Fruit fly (Drosophila melanogaster) whole organism, adult: ENCODE data around the gene CG11997.

Experiments used
- CG11617 ChIP-seq: fragments of 200-800 bp; sonication (Bioruptor generic); optimal IDR thresholded peaks from 2 replicates; lab custom pipeline; 2017; ENCODE audit warnings: mild to moderate bottlenecking, missing biosample characterization, missing genetic modification reagents, missing genetic modification characterization
- CG12768 ChIP-seq: fragments of 200-800 bp; sonication (Bioruptor generic); optimal IDR thresholded peaks from 2 replicates; lab custom pipeline; 2017; ENCODE audit warnings: missing biosample characterization, missing genetic modification characterization, mild to moderate bottlenecking, moderate library complexity, missing genetic modification reagents
- CG14711 ChIP-seq: fragments of 200-800 bp; sonication (Bioruptor generic); optimal IDR thresholded peaks from 2 replicates; lab custom pipeline; 2018; ENCODE audit warnings: missing biosample characterization, mild to moderate bottlenecking, missing genetic modification characterization, moderate library complexity
- CG1620 ChIP-seq: fragments of 200-800 bp; sonication (Bioruptor generic); optimal IDR thresholded peaks from 2 replicates; lab custom pipeline; 2016; ENCODE audit warnings: missing biosample characterization, missing genetic modification characterization
- CG33017 ChIP-seq: fragments of 200-800 bp; sonication (Bioruptor generic); optimal IDR thresholded peaks from 2 replicates; lab custom pipeline; 2018; ENCODE audit warnings: missing biosample characterization, mild to moderate bottlenecking, missing genetic modification characterization, moderate library complexity
- CG5204 ChIP-seq: fragments of 200-800 bp; sonication (Bioruptor generic); optimal IDR thresholded peaks from 2 replicates; lab custom pipeline; 2016; ENCODE audit warnings: missing biosample characterization, missing genetic modification characterization
- CG7045 ChIP-seq: fragments of 200-800 bp; sonication (Bioruptor generic); optimal IDR thresholded peaks from 2 replicates; lab custom pipeline; 2017; ENCODE audit warnings: missing biosample characterization, mild to moderate bottlenecking, missing genetic modification characterization
- CG7101 ChIP-seq: fragments of 200-800 bp; sonication (Bioruptor generic); optimal IDR thresholded peaks from 2 replicates; lab custom pipeline; 2018; ENCODE audit warnings: missing biosample characterization, mild to moderate bottlenecking, missing genetic modification characterization, moderate library complexity
- Clk ChIP-seq: fragments of 200-800 bp; sonication (Bioruptor generic); optimal IDR thresholded peaks from 2 replicates; lab custom pipeline; 2017; ENCODE audit warnings: missing biosample characterization, missing genetic modification characterization
- Crg-1 ChIP-seq: fragments of 200-800 bp; sonication (Bioruptor generic); optimal IDR thresholded peaks from 2 replicates; lab custom pipeline; 2016; ENCODE audit warnings: missing biosample characterization, missing genetic modification characterization
- Hr96 ChIP-seq: fragments of 200-800 bp; sonication (Bioruptor generic); optimal IDR thresholded peaks from 2 replicates; lab custom pipeline; 2016; ENCODE audit warnings: missing biosample characterization, missing genetic modification characterization
- Mnt ChIP-seq: fragments of 200-800 bp; sonication (Bioruptor generic); optimal IDR thresholded peaks from 2 replicates; lab custom pipeline; 2016; ENCODE audit warnings: missing biosample characterization, mild to moderate bottlenecking, missing genetic modification characterization
- bab1 ChIP-seq: fragments of 200-800 bp; sonication (Bioruptor generic); optimal IDR thresholded peaks from 3 replicates; lab custom pipeline; 2019; ENCODE audit warnings: missing biosample characterization, mild to moderate bottlenecking, missing genetic modification characterization, moderate library complexity
- cic ChIP-seq: fragments of 200-800 bp; sonication (Bioruptor generic); optimal IDR thresholded peaks from 2 replicates; lab custom pipeline; 2017; ENCODE audit warnings: missing biosample characterization, mild to moderate bottlenecking, missing genetic modification characterization, moderate library complexity
- cnc ChIP-seq, 2 experiments: fragments of >200 bp; optimal IDR thresholded peaks; 2 replicates each; lab custom pipeline; 2017
- kay ChIP-seq: fragments of 200-800 bp; sonication (Bioruptor generic); peaks from one replicate; lab custom pipeline; 2016; ENCODE audit warnings: missing biosample characterization, missing genetic modification characterization, borderline replicate concordance
- ovo ChIP-seq: fragments of 200-800 bp; sonication (Bioruptor generic); optimal IDR thresholded peaks from 2 replicates; lab custom pipeline; 2016; ENCODE audit warnings: missing biosample characterization, missing genetic modification characterization
- pad ChIP-seq: fragments of 200-800 bp; sonication (Bioruptor generic); optimal IDR thresholded peaks from 3 replicates; lab custom pipeline; 2017; ENCODE audit warnings: missing biosample characterization, missing genetic modification characterization, mild to moderate bottlenecking, moderate library complexity, missing genetic modification reagents
- tj ChIP-seq: fragments of 200-800 bp; sonication (Bioruptor generic); optimal IDR thresholded peaks from 3 replicates; lab custom pipeline; 2017; ENCODE audit warnings: missing biosample characterization, mild to moderate bottlenecking, missing genetic modification characterization, moderate library complexity
- toe ChIP-seq: fragments of 200-800 bp; sonication (Bioruptor generic); optimal IDR thresholded peaks from 2 replicates; lab custom pipeline; 2016; ENCODE audit warnings: missing biosample characterization, missing genetic modification characterization

Gene CG11997

DNA sequence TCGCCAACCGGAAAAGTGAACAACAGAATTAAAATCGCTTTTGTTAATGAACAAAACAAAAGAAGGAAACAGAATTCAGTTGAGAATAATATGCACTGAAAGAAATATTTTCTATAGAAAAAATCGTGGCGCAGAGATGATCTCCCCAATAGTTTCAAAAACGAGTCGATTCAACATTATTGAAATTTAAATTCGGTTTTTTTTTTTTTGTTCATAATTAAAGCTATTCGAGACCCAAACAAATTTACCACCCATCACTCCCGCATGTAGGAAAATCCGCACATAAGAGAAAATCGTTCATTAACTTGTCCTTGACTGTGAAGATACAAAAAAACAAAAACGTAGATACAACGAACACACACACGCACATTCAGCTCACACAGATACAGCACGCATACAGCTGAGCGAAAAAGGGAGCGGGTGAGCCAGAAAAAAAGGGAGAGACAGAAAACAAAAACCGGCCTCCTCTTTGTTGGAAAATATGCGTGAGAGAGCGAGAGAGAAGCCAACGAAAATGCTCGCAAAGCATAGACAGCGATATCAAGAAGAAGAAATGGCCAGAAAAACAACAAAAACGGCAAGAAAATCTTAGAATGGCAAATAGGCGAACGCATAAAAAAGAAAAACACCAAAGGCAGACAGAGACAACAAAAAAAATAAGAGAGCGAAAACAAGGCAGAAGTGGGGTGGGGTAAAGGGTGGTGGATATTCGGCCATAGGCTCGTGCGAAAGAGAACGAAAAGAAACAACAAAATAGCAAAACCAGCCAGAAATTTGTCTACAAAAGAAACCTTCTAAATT lies 42.9 kb downstream of the CG11997 start:
- no peak for TF ChIP-seq CG1620
- TF ChIP-seq kay (GFP tag; lab: Kevin White, UChicago), result no peak
- no peak for TF ChIP-seq CG11617 (GFP tag; lab: Kevin White, UChicago)
- no peak for TF ChIP-seq cic
- TF ChIP-seq CG7045 (GFP tag; lab: Kevin White, UChicago), result no peak
- TF ChIP-seq Mnt (GFP tag; lab: Kevin White, UChicago), result no peak
- no peak for TF ChIP-seq CG12768
- TF ChIP-seq CG14711 (tag; lab: Kevin White, UChicago), result no peak
- TF ChIP-seq CG7101 (tag; lab: Kevin White, UChicago), result no peak
- TF ChIP-seq pad, result no peak
- TF ChIP-seq ovo (GFP tag; lab: Kevin White, UChicago), result no peak
- TF ChIP-seq Crg-1, result no peak
- no peak for TF ChIP-seq tj
- TF ChIP-seq Hr96, result no peak
- no peak for TF ChIP-seq toe (GFP tag; lab: Kevin White, UChicago)
- no peak for TF ChIP-seq cnc (optimal IDR thresholded peaks at IDR 0.05; lab: Kevin White, UChicago)
- TF ChIP-seq Clk (GFP tag; lab: Kevin White, UChicago), result no peak
- no peak for TF ChIP-seq CG33017 (tag; lab: Kevin White, UChicago)
- no peak for TF ChIP-seq CG5204 (GFP tag; lab: Kevin White, UChicago)

dm6 chr3R:9222355-9222754 lies 45.0 kb downstream of the CG11997 start:
- TF ChIP-seq tj (peak; percentile 71), Mnt (GFP tag; lab: Kevin White, UChicago) (no peak), Hr96 (no peak), CG14711 (tag; lab: Kevin White, UChicago) (no peak), ovo (GFP tag; lab: Kevin White, UChicago) (no peak), kay (GFP tag; lab: Kevin White, UChicago) (no peak), Clk (GFP tag; lab: Kevin White, UChicago) (no peak), CG7101 (tag; lab: Kevin White, UChicago) (no peak), CG11617 (GFP tag; lab: Kevin White, UChicago) (no peak)

DNA sequence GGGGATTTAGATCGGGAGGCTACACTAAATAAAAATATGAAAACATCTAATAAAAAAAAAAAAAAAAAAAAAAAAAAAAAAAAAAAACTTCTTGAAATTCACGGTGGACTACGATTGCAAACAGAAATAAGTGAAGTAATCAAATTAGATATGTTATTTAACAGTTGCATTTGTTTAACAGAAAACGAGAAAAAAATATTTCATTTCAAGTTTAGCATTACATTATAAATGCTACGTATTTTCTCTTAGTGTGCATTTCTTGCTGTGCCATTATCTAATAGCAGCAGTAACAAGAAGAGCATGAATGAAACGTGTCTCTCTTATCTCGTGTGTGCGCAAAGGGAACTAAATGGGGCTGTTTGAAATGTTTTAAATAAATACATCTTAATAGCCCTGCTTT lies 47.5 kb downstream of the CG11997 start:
- TF ChIP-seq cic (no peak), CG7101 (tag; lab: Kevin White, UChicago) (no peak), toe (GFP tag; lab: Kevin White, UChicago) (no peak), cnc (optimal IDR thresholded peaks at IDR 0.05; lab: Kevin White, UChicago) (no peak), CG11617 (GFP tag; lab: Kevin White, UChicago) (no peak), tj (peak; percentile 3), CG1620 (no peak), CG7045 (GFP tag; lab: Kevin White, UChicago) (no peak), CG12768 (no peak), bab1 (GFP tag; lab: Kevin White, UChicago) (no peak), ovo (GFP tag; lab: Kevin White, UChicago) (no peak), Hr96 (no peak), Clk (GFP tag; lab: Kevin White, UChicago) (no peak), CG33017 (tag; lab: Kevin White, UChicago) (no peak), Mnt (GFP tag; lab: Kevin White, UChicago) (no peak), CG5204 (GFP tag; lab: Kevin White, UChicago) (peak; percentile 26), Crg-1 (no peak), CG14711 (tag; lab: Kevin White, UChicago) (peak; percentile 26), kay (GFP tag; lab: Kevin White, UChicago) (no peak)

dm6 chr3R:9226146-9226545 lies 48.8 kb downstream of the CG11997 start:
- TF ChIP-seq kay (GFP tag; lab: Kevin White, UChicago) (no peak), ovo (GFP tag; lab: Kevin White, UChicago) (no peak), CG14711 (tag; lab: Kevin White, UChicago) (no peak), CG11617 (GFP tag; lab: Kevin White, UChicago) (no peak), CG7045 (GFP tag; lab: Kevin White, UChicago) (no peak), cnc (optimal IDR thresholded peaks at IDR 0.05; lab: Kevin White, UChicago) (no peak), tj (no peak), pad (no peak), CG33017 (tag; lab: Kevin White, UChicago) (no peak), Mnt (GFP tag; lab: Kevin White, UChicago) (no peak), CG1620 (no peak), CG7101 (tag; lab: Kevin White, UChicago) (no peak), cic (no peak), Crg-1 (no peak), bab1 (GFP tag; lab: Kevin White, UChicago) (no peak)

DNA sequence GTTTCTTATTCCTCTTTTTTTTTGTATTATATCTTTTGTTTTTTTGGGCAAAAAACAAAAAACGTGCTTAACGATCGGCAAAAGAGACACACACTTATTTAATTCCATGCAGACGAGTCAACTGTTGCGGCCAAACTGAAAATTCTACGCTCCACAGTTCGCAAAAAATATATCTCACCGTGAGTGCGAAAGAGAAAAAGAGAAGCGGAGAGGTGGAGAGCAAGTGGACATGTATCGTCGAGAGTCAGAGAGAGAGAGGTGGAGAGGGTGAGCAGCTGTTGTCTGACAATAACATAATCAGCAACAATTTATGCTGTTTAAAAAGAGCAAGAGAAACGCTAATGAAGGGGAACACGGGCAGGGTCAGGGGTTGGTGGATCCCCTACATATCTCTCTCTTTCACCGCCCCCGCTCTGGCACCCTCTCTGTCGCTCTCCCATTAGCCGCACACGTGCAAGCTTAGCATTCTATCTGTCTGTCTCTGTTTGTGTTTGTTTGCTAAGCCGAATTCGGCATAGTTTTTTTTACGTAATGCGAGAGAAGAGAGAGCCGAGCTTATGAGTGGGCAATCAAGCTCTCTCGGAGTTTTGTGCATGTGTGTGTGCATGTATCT lies 49.5 kb downstream of the CG11997 start:
- TF ChIP-seq CG14711 (tag; lab: Kevin White, UChicago) (no peak), toe (GFP tag; lab: Kevin White, UChicago) (no peak), CG1620 (no peak), CG5204 (GFP tag; lab: Kevin White, UChicago) (no peak), ovo (GFP tag; lab: Kevin White, UChicago) (no peak), Mnt (GFP tag; lab: Kevin White, UChicago) (peak; percentile 79), tj (peak; percentile 87), cnc (optimal IDR thresholded peaks at IDR 0.05; lab: Kevin White, UChicago) (no peak), pad (peak; percentile 99), CG7101 (tag; lab: Kevin White, UChicago) (no peak), CG7045 (GFP tag; lab: Kevin White, UChicago) (no peak)
